Worm (Caenorhabditis elegans): ENCODE measurements around the gene B0024.13.

B0024.13 gene

DNA sequence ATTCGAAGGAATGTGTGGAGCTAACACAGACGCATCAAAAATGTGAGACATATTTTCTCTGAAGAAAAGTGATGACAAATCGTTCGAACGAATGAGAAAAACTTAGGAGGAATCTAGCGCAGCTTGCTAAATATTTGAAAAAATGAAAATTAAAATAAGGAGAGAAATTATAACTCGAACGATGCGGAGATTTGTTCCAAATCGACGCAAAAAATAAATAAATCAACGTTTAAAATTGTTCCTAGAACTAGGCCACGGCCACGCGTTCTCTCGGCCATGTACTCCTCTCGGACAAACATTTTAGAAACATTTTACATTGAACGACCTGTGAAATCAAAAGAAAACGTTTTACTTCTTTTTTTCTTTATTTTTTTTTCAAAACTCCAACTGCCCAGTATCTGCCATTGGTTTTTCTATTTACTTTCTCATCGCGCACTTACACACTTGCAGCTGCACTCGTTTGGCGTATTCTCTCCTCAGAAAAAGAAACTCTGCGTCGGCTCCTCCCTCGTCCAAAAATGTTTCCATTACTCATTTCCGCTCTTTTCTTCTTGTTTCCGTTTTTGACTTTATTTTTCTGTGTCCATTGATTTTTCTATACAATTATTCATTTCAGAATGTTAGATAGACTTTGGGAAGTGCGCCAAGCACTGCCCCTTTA lies at the start of gene B0024.13, which contains the start of gene gna-1 (continued):
- TF ChIP-seq F49E8.2 (tag; optimal IDR thresholded peaks at IDR 0.05; ENCODE audit: insufficient read depth) (no peak), nhr-90 (tag; optimal IDR thresholded peaks at IDR 0.05) (no peak), B0019.2 (GFP tag; conservative IDR thresholded peaks at IDR 0.05) (no peak), F33H1.4 (GFP tag; IDR thresholded peaks at IDR 0.05) (peak; percentile 33; the same call in 1 of the 2 replicates), atf-7 (tag; optimal IDR thresholded peaks at IDR 0.05) (no peak), Y53F4B.3 (GFP tag; IDR thresholded peaks at IDR 0.05) (no peak)

- peak; percentile 0 for TF ChIP-seq attf-5 (GFP tag; optimal IDR thresholded peaks at IDR 0.05)
- TF ChIP-seq K12H6.12 (tag; optimal IDR thresholded peaks at IDR 0.05): peak; percentile 26
- 0 out of 2 replicates have a peak, but pooled peaks have one; percentile 3 for TF ChIP-seq cebp-1 (GFP tag; IDR thresholded peaks at IDR 0.05)
- TF ChIP-seq cebp-1 (tag; optimal IDR thresholded peaks at IDR 0.05): peak; percentile 18
- TF ChIP-seq lin-35 (GFP tag; optimal IDR thresholded peaks at IDR 0.05): peak in 1 of 3 experiments; percentile 45
- peak; percentile 39 for TF ChIP-seq lin-40 (tag; optimal IDR thresholded peaks at IDR 0.05)
- TF ChIP-seq let-526 (GFP tag; IDR thresholded peaks at IDR 0.05): no peak
Measured at ce11 chrV:10273837-10274236, 46.7 kb upstream of the B0024.13 start.

DNA sequence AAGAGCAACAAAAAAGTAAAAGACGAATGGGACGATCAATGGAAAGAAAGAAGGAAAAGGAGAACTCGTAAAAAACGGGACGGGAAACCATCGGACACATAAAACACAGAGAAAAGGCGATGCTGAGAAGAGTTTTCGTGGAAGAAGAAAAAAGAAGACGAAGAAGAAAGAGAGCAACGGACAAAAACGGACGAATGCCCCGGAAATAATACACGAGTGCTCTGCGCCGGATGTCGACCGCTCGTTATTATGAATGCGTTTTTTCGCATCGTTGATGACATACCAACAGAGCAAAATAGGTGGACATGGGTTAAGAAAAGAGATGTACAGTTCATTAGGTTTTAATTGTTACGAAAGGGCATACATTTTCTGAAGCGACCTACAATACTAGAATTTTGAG lies 44.9 kb upstream of the B0024.13 start, which contains the start of gene Y22F5A.11:
Gene Y22F5A.11, minus strand, starts transcription at position 28 of the 400 bp plus-strand sequence.
- TF ChIP-seq atf-7 (tag; optimal IDR thresholded peaks at IDR 0.05) (no peak), snpc-1.1 (tag; optimal IDR thresholded peaks at IDR 0.05; ENCODE audit: insufficient read depth) (no peak), cebp-2 (GFP tag; IDR thresholded peaks at IDR 0.05) (no peak), lag-1 (GFP tag; IDR thresholded peaks at IDR 0.05) (no peak), zim-3 (tag; optimal IDR thresholded peaks at IDR 0.05) (no peak), snpc-4 (GFP tag; optimal IDR thresholded peaks at IDR 0.05) (no peak), snpc-4 (tag; optimal IDR thresholded peaks at IDR 0.05) (peak in 2 of 4 experiments; percentile 2 to 68), C06A6.2 (GFP tag; conservative IDR thresholded peaks at IDR 0.05) (no peak), madf-8 (GFP tag; conservative IDR thresholded peaks at IDR 0.05) (no peak), unc-62 (GFP tag; optimal IDR thresholded peaks at IDR 0.05) (no peak)

DNA sequence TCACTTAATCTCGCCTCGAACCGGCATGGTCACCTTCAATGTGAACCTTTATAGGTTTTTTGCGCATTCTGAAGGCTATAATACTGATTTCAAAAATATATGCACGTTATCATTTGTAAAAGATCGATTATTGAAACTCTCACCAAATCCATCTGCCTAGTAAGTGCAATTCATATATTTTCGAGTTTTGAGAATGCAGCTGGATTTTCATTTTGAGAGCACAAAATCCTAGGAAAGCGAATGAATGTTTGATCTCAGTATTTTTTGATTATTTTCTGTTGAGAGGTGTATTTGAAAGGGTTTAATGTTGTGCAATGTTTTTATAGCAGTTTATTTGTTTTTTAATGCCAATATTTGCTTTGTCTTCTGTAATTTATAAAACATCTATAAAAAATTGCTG lies 44.5 kb upstream of the B0024.13 start:
- TF ChIP-seq K11D2.4 (GFP tag; IDR thresholded peaks at IDR 0.05): no peak
- TF ChIP-seq lin-26 (GFP tag; IDR thresholded peaks at IDR 0.05): no peak
- TF ChIP-seq C17E4.6 (GFP tag; IDR thresholded peaks at IDR 0.05): no peak
- no peak for TF ChIP-seq Y67H2A.10 (GFP tag; conservative IDR thresholded peaks at IDR 0.05)
- TF ChIP-seq sptf-2 (GFP tag; optimal IDR thresholded peaks at IDR 0.05): no peak
- TF ChIP-seq let-526 (GFP tag; IDR thresholded peaks at IDR 0.05): no peak

DNA sequence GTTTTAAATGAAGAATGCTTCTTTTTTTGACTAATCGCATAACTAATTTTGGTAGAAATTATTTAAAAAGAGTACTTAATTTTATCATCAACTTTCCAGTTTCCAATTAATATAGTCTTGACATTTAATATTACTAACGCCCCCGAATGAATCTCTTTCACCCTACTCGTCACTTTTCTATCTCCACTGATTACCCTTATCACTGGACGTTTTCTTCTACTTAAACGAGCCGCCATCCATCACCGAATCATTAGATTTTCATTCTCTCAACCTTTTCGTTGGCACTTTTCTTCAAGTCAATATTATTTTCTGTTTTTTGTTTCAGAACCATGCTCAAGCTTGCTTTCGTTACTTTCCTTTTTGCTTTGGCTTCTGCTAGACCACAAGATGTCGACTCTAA lies 42.9 kb upstream of the B0024.13 start, which contains the start of gene lys-1:
Gene lys-1, plus strand, starts transcription at position 326 of the 400 bp plus-strand sequence.
- TF ChIP-seq ZK185.1 (tag; optimal IDR thresholded peaks at IDR 0.05; ENCODE audit: poor library complexity, severe bottlenecking): peak; percentile 13
- TF ChIP-seq nhr-80 (tag; optimal IDR thresholded peaks at IDR 0.05): peak; percentile 70
- TF ChIP-seq Y53F4B.3 (GFP tag; IDR thresholded peaks at IDR 0.05): no peak

DNA sequence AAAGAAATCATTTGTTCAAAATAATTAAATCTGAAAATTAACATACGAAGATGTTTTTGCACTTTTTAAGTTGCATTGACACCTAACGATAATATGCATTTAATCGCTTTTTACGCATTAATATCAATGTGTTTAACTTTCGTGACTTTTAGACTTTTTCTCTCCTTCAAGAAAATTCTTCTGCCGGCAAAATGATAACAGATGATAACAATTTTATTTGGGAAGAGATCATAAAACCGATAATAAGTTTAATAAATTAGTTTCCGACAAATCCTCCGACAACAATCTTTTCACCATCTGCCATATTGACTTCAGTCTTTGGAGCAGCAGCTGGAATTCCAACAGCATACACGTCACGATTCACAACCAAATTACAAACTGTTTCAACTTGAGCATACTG lies 40.4 kb upstream of the B0024.13 start:
- TF ChIP-seq ceh-91 (GFP tag; IDR thresholded peaks at IDR 0.05) (no peak), ccch-3 (GFP tag; optimal IDR thresholded peaks at IDR 0.05) (no peak), unc-130 (GFP tag; optimal IDR thresholded peaks at IDR 0.05) (no peak), mel-28 (tag; optimal IDR thresholded peaks at IDR 0.05; ENCODE audit: borderline replicate concordance) (no peak), aptf-2 (GFP tag; conservative IDR thresholded peaks at IDR 0.05) (no peak), nhr-80 (tag; optimal IDR thresholded peaks at IDR 0.05) (peak; percentile 43), mes-4 (tag; optimal IDR thresholded peaks at IDR 0.05) (no peak), nhr-90 (tag; optimal IDR thresholded peaks at IDR 0.05) (no peak)
